Worm (Caenorhabditis elegans) whole organism, L1 larva: ENCODE data around the gene taf-9.

Source experiments
- C04F5.9 ChIP-seq: sonication (generic microtip); optimal IDR thresholded peaks from 2 replicates; lab custom pipeline; 2016; ENCODE audit warnings: missing genetic modification characterization, missing compliant biosample characterization
- C16A3.4 ChIP-seq: fragments of 150-350 bp; optimal IDR thresholded peaks from 2 replicates; lab custom pipeline; 2014; ENCODE audit warnings: missing biosample characterization, missing genetic modification characterization
- F16B12.6 ChIP-seq: fragments of 150-350 bp; optimal IDR thresholded peaks from 2 replicates; lab custom pipeline; 2014; ENCODE audit warnings: missing biosample characterization, missing genetic modification characterization
- Y116A8C.19 ChIP-seq: sonication (generic microtip); optimal IDR thresholded peaks from 2 replicates; lab custom pipeline; 2016; ENCODE audit warnings: missing compliant biosample characterization, missing genetic modification characterization, borderline replicate concordance
- alr-1 ChIP-seq: fragments of 200-800 bp; sonication (Bioruptor generic); optimal IDR thresholded peaks from 2 replicates; lab custom pipeline; 2018; ENCODE audit warnings: borderline replicate concordance, mild to moderate bottlenecking, missing genetic modification characterization, missing compliant biosample characterization
- aly-2 ChIP-seq: fragments of 150-350 bp; optimal IDR thresholded peaks from 2 replicates; lab custom pipeline; 2014; ENCODE audit warnings: missing biosample characterization, missing genetic modification characterization
- blmp-1 ChIP-seq: fragments of 150-350 bp; optimal IDR thresholded peaks from 2 replicates; lab custom pipeline; 2014; ENCODE audit warnings: missing biosample characterization, missing genetic modification characterization
- ceh-8 ChIP-seq: fragments of 200-800 bp; sonication (Bioruptor generic); optimal IDR thresholded peaks from 2 replicates; lab custom pipeline; 2018; ENCODE audit warnings: mild to moderate bottlenecking, missing genetic modification characterization, moderate library complexity, missing compliant biosample characterization
- ceh-88 ChIP-seq: fragments of 200-800 bp; sonication (Bioruptor generic); IDR thresholded peaks from 2 replicates; pipeline ENCODE4 v1.3.6; 2022; ENCODE audit warnings: missing genetic modification characterization, missing compliant biosample characterization
- ces-1 ChIP-seq: fragments of 150-350 bp; optimal IDR thresholded peaks from 2 replicates; lab custom pipeline; 2014; ENCODE audit warnings: missing biosample characterization, missing genetic modification reagents, missing genetic modification characterization
- dpl-1 ChIP-seq, 3 experiments: fragments of 150-350 bp in 2 of 3; sonication (generic microtip) in 1 of 3; optimal IDR thresholded peaks; 2 replicates each; lab custom pipeline; 2014 to 2017; ENCODE audit warnings: missing biosample characterization in 3 of 3, missing genetic modification characterization in 3 of 3, missing genetic modification reagents in 3 of 3
- dsc-1 ChIP-seq: sonication (generic microtip); optimal IDR thresholded peaks from 2 replicates; lab custom pipeline; 2016; ENCODE audit warnings: mild to moderate bottlenecking, missing genetic modification characterization, missing compliant biosample characterization
- efl-1 ChIP-seq, 4 experiments: fragments of 150-350 bp; optimal IDR thresholded peaks in 3 of 4; peaks in 1 of 4; 1 replicate in 1 of 4; 2 replicates in 3 of 4; lab custom pipeline; 2014; ENCODE audit warnings: missing biosample characterization in 2 of 4, missing genetic modification characterization in 2 of 4, missing genetic modification reagents in 2 of 4
- efl-3 ChIP-seq: fragments of 200-800 bp; sonication (Bioruptor generic); optimal IDR thresholded peaks from 2 replicates; lab custom pipeline; 2018; ENCODE audit warnings: mild to moderate bottlenecking, missing genetic modification characterization, missing compliant biosample characterization
- egl-13 ChIP-seq: sonication (generic microtip); optimal IDR thresholded peaks from 2 replicates; lab custom pipeline; 2016; ENCODE audit warnings: missing genotype, missing genetic modification reagents, missing genetic modification characterization, missing compliant biosample characterization
- elt-2 ChIP-seq: sonication (generic microtip); optimal IDR thresholded peaks from 2 replicates; lab custom pipeline; 2016; ENCODE audit warnings: missing genetic modification characterization, mild to moderate bottlenecking, inconsistent platforms, missing compliant biosample characterization, missing genetic modification reagents
- fkh-8 ChIP-seq: sonication (generic microtip); optimal IDR thresholded peaks from 2 replicates; lab custom pipeline; 2016; ENCODE audit warnings: mild to moderate bottlenecking, missing genetic modification characterization, missing compliant biosample characterization
- hlh-4 ChIP-seq: sonication (generic microtip); optimal IDR thresholded peaks from 2 replicates; lab custom pipeline; 2016; ENCODE audit warnings: mild to moderate bottlenecking, missing genetic modification characterization, missing compliant biosample characterization
- irx-1 ChIP-seq: sonication (generic microtip); optimal IDR thresholded peaks from 2 replicates; lab custom pipeline; 2016; ENCODE audit warnings: missing genetic modification characterization, missing compliant biosample characterization
- jun-1 ChIP-seq: fragments of 150-350 bp; optimal IDR thresholded peaks from 2 replicates; lab custom pipeline; 2014; ENCODE audit warnings: missing biosample characterization, missing genetic modification reagents, missing genetic modification characterization
- lin-13 ChIP-seq: fragments of 150-350 bp; optimal IDR thresholded peaks from 2 replicates; lab custom pipeline; 2014; ENCODE audit warnings: missing biosample characterization, missing genetic modification reagents, missing genetic modification characterization
- lin-14 ChIP-seq: fragments of 200-800 bp; sonication (Bioruptor generic); optimal IDR thresholded peaks from 2 replicates; lab custom pipeline; 2018; ENCODE audit warnings: mild to moderate bottlenecking, missing genetic modification characterization, moderate library complexity, missing compliant biosample characterization
- lin-35 ChIP-seq, 2 experiments: fragments of 150-350 bp; optimal IDR thresholded peaks; 2 replicates each; lab custom pipeline; 2014; ENCODE audit warnings: missing biosample characterization in 2 of 2, missing genetic modification characterization in 2 of 2, missing genetic modification reagents in 2 of 2
- lir-3 ChIP-seq: sonication (generic microtip); optimal IDR thresholded peaks from 2 replicates; lab custom pipeline; 2016; ENCODE audit warnings: mild to moderate bottlenecking, missing genetic modification characterization, moderate library complexity, missing compliant biosample characterization; ENCODE audit not compliant: poor library complexity
- mab-9 ChIP-seq: fragments of 200-800 bp; sonication (Bioruptor generic); IDR thresholded peaks from 2 replicates; pipeline ENCODE4 v1.3.6; 2022; ENCODE audit warnings: missing genetic modification reagents, missing genetic modification characterization, missing compliant biosample characterization
- mdl-1 ChIP-seq, 2 experiments: fragments of 150-350 bp; optimal IDR thresholded peaks; 2 replicates each; lab custom pipeline; 2014 to 2017; ENCODE audit warnings: missing biosample characterization in 2 of 2, missing genetic modification characterization in 2 of 2, inconsistent platforms in 1 of 2
- mef-2 ChIP-seq: fragments of 150-350 bp; optimal IDR thresholded peaks from 2 replicates; lab custom pipeline; 2014; ENCODE audit warnings: missing biosample characterization, missing genetic modification characterization
- nhr-12 ChIP-seq: sonication (generic microtip); optimal IDR thresholded peaks from 2 replicates; lab custom pipeline; 2017; ENCODE audit warnings: missing biosample characterization, missing genetic modification characterization
- nhr-19 ChIP-seq: fragments of 200-800 bp; sonication (Bioruptor generic); conservative IDR thresholded peaks from 2 replicates; pipeline ENCODE4 v1.3.6; 2022; ENCODE audit warnings: missing genetic modification characterization, missing compliant biosample characterization
- nhr-20 ChIP-seq: sonication (generic microtip); optimal IDR thresholded peaks from 2 replicates; lab custom pipeline; 2016; ENCODE audit warnings: mild to moderate bottlenecking, missing genetic modification characterization, missing compliant biosample characterization
- nhr-237 ChIP-seq: fragments of 150-350 bp; optimal IDR thresholded peaks from 2 replicates; lab custom pipeline; 2014; ENCODE audit warnings: missing biosample characterization, missing genetic modification characterization
- nhr-76 ChIP-seq: sonication (generic microtip); optimal IDR thresholded peaks from 2 replicates; lab custom pipeline; 2017; ENCODE audit warnings: missing biosample characterization, missing genetic modification characterization
- pag-3 ChIP-seq: sonication (generic microtip); optimal IDR thresholded peaks from 2 replicates; lab custom pipeline; 2017; ENCODE audit warnings: missing genetic modification characterization, mild to moderate bottlenecking, missing compliant biosample characterization, antibody characterized with exemption, borderline replicate concordance; ENCODE audit not compliant: insufficient read depth
- pax-3 ChIP-seq: fragments of 200-800 bp; sonication (Bioruptor generic); optimal IDR thresholded peaks from 2 replicates; lab custom pipeline; 2018; ENCODE audit warnings: mild to moderate bottlenecking, missing genetic modification characterization, moderate library complexity, missing compliant biosample characterization
- snu-23 ChIP-seq: sonication (generic microtip); optimal IDR thresholded peaks from 2 replicates; lab custom pipeline; 2016; ENCODE audit warnings: missing genetic modification characterization, missing compliant biosample characterization
- sptf-1 ChIP-seq: fragments of 150-350 bp; optimal IDR thresholded peaks from 2 replicates; lab custom pipeline; 2014; ENCODE audit warnings: missing biosample characterization, missing genetic modification characterization
- tlp-1 ChIP-seq: fragments of 150-350 bp; optimal IDR thresholded peaks from 2 replicates; lab custom pipeline; 2014; ENCODE audit warnings: missing biosample characterization, missing genetic modification characterization
- unc-62 ChIP-seq: fragments of 150-350 bp; optimal IDR thresholded peaks from 2 replicates; lab custom pipeline; 2014; ENCODE audit warnings: missing biosample characterization, missing genetic modification reagents, missing genetic modification characterization
- vab-15 ChIP-seq: sonication (generic microtip); optimal IDR thresholded peaks from 2 replicates; lab custom pipeline; 2017; ENCODE audit warnings: missing genotype, mild to moderate bottlenecking, missing genetic modification characterization, missing compliant biosample characterization
- zag-1 ChIP-seq: fragments of 150-350 bp; optimal IDR thresholded peaks from 2 replicates; lab custom pipeline; 2014; ENCODE audit warnings: missing biosample characterization, missing genetic modification characterization

taf-9 gene

ce11 chrIII:13652708-13653107 lies 28.6 kb downstream of the taf-9 start:
- TF ChIP-seq C16A3.4 (tag; lab: Kevin White, UChicago) (no peak), nhr-20 (tag; lab: Kevin White, UChicago) (no peak), jun-1 (tag; lab: Kevin White, UChicago) (no peak), elt-2 (tag; lab: Kevin White, UChicago) (no peak), F16B12.6 (tag; lab: Kevin White, UChicago) (no peak), lin-13 (no peak), sptf-1 (tag; lab: Kevin White, UChicago) (no peak), irx-1 (no peak), zag-1 (tag; lab: Kevin White, UChicago) (no peak), nhr-237 (tag; lab: Kevin White, UChicago) (no peak), nhr-76 (tag; lab: Kevin White, UChicago) (no peak), efl-1 (optimal IDR thresholded peaks at IDR 0.05; lab: Kevin White, UChicago) (no peak), efl-1 (GFP tag; optimal IDR thresholded peaks at IDR 0.05 in 1 of 2; lab: Kevin White, UChicago) (no peak), Y116A8C.19 (tag; lab: Kevin White, UChicago) (no peak), lin-35 (GFP tag; optimal IDR thresholded peaks at IDR 0.05; lab: Kevin White, UChicago) (no peak), nhr-19 (GFP tag; lab: Robert Waterston, UW) (no peak)

ce11 chrIII:13654950-13655349 lies 30.9 kb downstream of the taf-9 start:
- no peak for TF ChIP-seq unc-62 (GFP tag; lab: Kevin White, UChicago)
- TF ChIP-seq lin-14, result no peak
- no peak for TF ChIP-seq mef-2
- TF ChIP-seq C04F5.9 (tag; lab: Kevin White, UChicago), result no peak
- TF ChIP-seq alr-1, result no peak
- TF ChIP-seq tlp-1, result no peak
- no peak for TF ChIP-seq nhr-237 (tag; lab: Kevin White, UChicago)
- TF ChIP-seq nhr-76 (tag; lab: Kevin White, UChicago), result no peak
- no peak for TF ChIP-seq nhr-19 (GFP tag; lab: Robert Waterston, UW)
- TF ChIP-seq C16A3.4 (tag; lab: Kevin White, UChicago), result no peak
- no peak for TF ChIP-seq egl-13 (tag; lab: Kevin White, UChicago)
- no peak for TF ChIP-seq vab-15 (tag; lab: Kevin White, UChicago)
- no peak for TF ChIP-seq mab-9 (GFP tag; lab: Robert Waterston, UW)
- no peak for TF ChIP-seq aly-2 (tag; lab: Kevin White, UChicago)
- no peak for TF ChIP-seq hlh-4
- TF ChIP-seq F16B12.6 (tag; lab: Kevin White, UChicago), result no peak

ce11 chrIII:13656680-13657079 lies 32.6 kb downstream of the taf-9 start:
- no peak for TF ChIP-seq snu-23 (GFP tag; lab: Kevin White, UChicago)
- TF ChIP-seq efl-1 (optimal IDR thresholded peaks at IDR 0.05; lab: Kevin White, UChicago), result no peak
- peak in 1 of 2 experiments; percentile 43 for TF ChIP-seq efl-1 (GFP tag; optimal IDR thresholded peaks at IDR 0.05 in 1 of 2; lab: Kevin White, UChicago)

ce11 chrIII:13657975-13658374 lies 33.9 kb downstream of the taf-9 start:
- TF ChIP-seq dpl-1 (GFP tag; optimal IDR thresholded peaks at IDR 0.05; lab: Kevin White, UChicago) (no peak), lin-14 (peak; percentile 52)

ce11 chrIII:13659028-13659427 lies 35.0 kb downstream of the taf-9 start:
- TF ChIP-seq efl-3, result no peak
- TF ChIP-seq vab-15 (tag; lab: Kevin White, UChicago), result no peak
- no peak for TF ChIP-seq lir-3 (tag; lab: Kevin White, UChicago)
- TF ChIP-seq dsc-1 (tag; lab: Kevin White, UChicago), result no peak
- TF ChIP-seq mdl-1 (tag; optimal IDR thresholded peaks at IDR 0.05; lab: Kevin White, UChicago), result no peak
- TF ChIP-seq blmp-1 (tag; lab: Kevin White, UChicago), result peak; percentile 78
- no peak for TF ChIP-seq elt-2 (tag; lab: Kevin White, UChicago)
- no peak for TF ChIP-seq mab-9 (GFP tag; lab: Robert Waterston, UW)
- TF ChIP-seq nhr-12, result no peak
- no peak for TF ChIP-seq fkh-8 (tag; lab: Kevin White, UChicago)
- TF ChIP-seq jun-1 (tag; lab: Kevin White, UChicago), result no peak
- TF ChIP-seq pax-3, result no peak
- TF ChIP-seq nhr-76 (tag; lab: Kevin White, UChicago), result no peak
- TF ChIP-seq ces-1, result no peak
- peak; percentile 35 for TF ChIP-seq lin-14
- TF ChIP-seq ceh-8, result no peak
- TF ChIP-seq pag-3, result no peak
- no peak for TF ChIP-seq ceh-88 (GFP tag; lab: Robert Waterston, UW)
